Fruit fly (Drosophila melanogaster): ENCODE measurements around the gene CG10366.

Gene CG10366

dm6 chr2L:19572496-19573317 lies 11.3 kb upstream of the CG10366 start (continued):
- TF ChIP-seq CG1832 (GFP tag; optimal IDR thresholded peaks at IDR 0.05) = no peak
- no peak for TF ChIP-seq peb (GFP tag; IDR thresholded peaks at IDR 0.05)
- no peak for TF ChIP-seq nerfin-2 (GFP tag; IDR thresholded peaks at IDR 0.05; ENCODE audit: partially characterized antibody)
- TF ChIP-seq Lpt (GFP tag; optimal IDR thresholded peaks at IDR 0.05) = no peak
- peak; percentile 72 for TF ChIP-seq CrebB (tag; optimal IDR thresholded peaks at IDR 0.05)
- TF ChIP-seq HLH4C (GFP tag; IDR thresholded peaks at IDR 0.05; ENCODE audit: partially characterized antibody) = 0 out of 3 replicates have a peak, but pooled peaks have one; percentile 33
- peak; percentile 72 for TF ChIP-seq Ets65A (GFP tag)
- no peak for TF ChIP-seq CkIIα-i1 (GFP tag; IDR thresholded peaks at IDR 0.05)
- TF ChIP-seq CG10565 (GFP tag; optimal IDR thresholded peaks at IDR 0.05) = no peak
- peak in 1 of 3 experiments; percentile 46 for TF ChIP-seq lola (GFP tag; optimal IDR thresholded peaks at IDR 0.05)
- TF ChIP-seq CG14014 (GFP tag; IDR thresholded peaks at IDR 0.05) = peak; percentile 62
- peak; percentile 72 for TF ChIP-seq CG2712 (tag; optimal IDR thresholded peaks at IDR 0.05)
- no peak for TF ChIP-seq dimm (GFP tag; IDR thresholded peaks at IDR 0.05)
- no peak for TF ChIP-seq wek (GFP tag; optimal IDR thresholded peaks at IDR 0.05)
- no peak for TF ChIP-seq CG8089 (GFP tag; optimal IDR thresholded peaks at IDR 0.05)
- TF ChIP-seq CG15011 (GFP tag; optimal IDR thresholded peaks at IDR 0.05) = peak; percentile 64
- no peak for TF ChIP-seq Ravus (GFP tag; IDR thresholded peaks at IDR 0.05)
- TF ChIP-seq p53 (GFP tag; optimal IDR thresholded peaks at IDR 0.05) = no peak
- peak; percentile 52 for TF ChIP-seq nmo (GFP tag; optimal IDR thresholded peaks at IDR 0.05)
- no peak for TF ChIP-seq Dll (GFP tag; IDR thresholded peaks at IDR 0.05; ENCODE audit: partially characterized antibody)
- peak; percentile 51; the same call in 1 of the 2 replicates for TF ChIP-seq ara (GFP tag; IDR thresholded peaks at IDR 0.05)
- TF ChIP-seq CG11723 (GFP tag; optimal IDR thresholded peaks at IDR 0.05) = peak; percentile 24
- peak; percentile 70 to 73 for TF ChIP-seq Hr51 (GFP tag; optimal IDR thresholded peaks at IDR 0.05)
- no peak for TF ChIP-seq vnd (GFP tag; IDR thresholded peaks at IDR 0.05; ENCODE audit: partially characterized antibody)
- no peak for TF ChIP-seq bigmax (GFP tag; optimal IDR thresholded peaks at IDR 0.05)
- peak; percentile 55 for TF ChIP-seq schlank (tag; optimal IDR thresholded peaks at IDR 0.05)
- TF ChIP-seq tio (GFP tag; optimal IDR thresholded peaks at IDR 0.05) = peak; percentile 63
- peak; percentile 48 for TF ChIP-seq dmrt11E (tag; optimal IDR thresholded peaks at IDR 0.05)
- TF ChIP-seq odd (GFP tag; optimal IDR thresholded peaks at IDR 0.05) = peak; percentile 57
- peak; percentile 67 for TF ChIP-seq CG31441 (GFP tag; IDR thresholded peaks at IDR 0.05)
- peak; percentile 43 for TF ChIP-seq CG17568 (GFP tag; optimal IDR thresholded peaks at IDR 0.05)
- peak; percentile 22 for TF ChIP-seq fu2 (GFP tag; optimal IDR thresholded peaks at IDR 0.05)
- TF ChIP-seq CG8478 (optimal IDR thresholded peaks at IDR 0.05) = no peak
- no peak for TF ChIP-seq sr (GFP tag; IDR thresholded peaks at IDR 0.05)
- peak; percentile 51 for TF ChIP-seq tin (GFP tag; optimal IDR thresholded peaks at IDR 0.05)
- peak; percentile 26 for TF ChIP-seq tx (GFP tag; optimal IDR thresholded peaks at IDR 0.05)
- peak; percentile 53 for TF ChIP-seq CG12219 (GFP tag; optimal IDR thresholded peaks at IDR 0.05)
- TF ChIP-seq CG4617 (GFP tag; optimal IDR thresholded peaks at IDR 0.05; ENCODE audit: borderline replicate concordance) = peak; percentile 26
- TF ChIP-seq GATAe (GFP tag; conservative IDR thresholded peaks at IDR 0.05) = no peak; the same call in 1 of the 2 replicates
- TF ChIP-seq dm (GFP tag; optimal IDR thresholded peaks at IDR 0.05) = no peak
- TF ChIP-seq grn (GFP tag; optimal IDR thresholded peaks at IDR 0.05) = no peak
- TF ChIP-seq pum (GFP tag; optimal IDR thresholded peaks at IDR 0.05) = peak; percentile 5
- peak; percentile 62 for TF ChIP-seq caup (GFP tag; optimal IDR thresholded peaks at IDR 0.05; ENCODE audit: severe bottlenecking)
- no peak for TF ChIP-seq CG7745 (tag; optimal IDR thresholded peaks at IDR 0.05)
- TF ChIP-seq CG2202 (tag; optimal IDR thresholded peaks at IDR 0.05) = peak; percentile 42
- peak; percentile 32 for TF ChIP-seq Ets97D (GFP tag; optimal IDR thresholded peaks at IDR 0.05)
- TF ChIP-seq ham (GFP tag; IDR thresholded peaks at IDR 0.05) = no peak
- peak; percentile 27 for TF ChIP-seq CG18011 (GFP tag; optimal IDR thresholded peaks at IDR 0.05)
- no peak for TF ChIP-seq gt (GFP tag; IDR thresholded peaks at IDR 0.05)

Data from whole organism, embryonic.